Fruit fly (Drosophila melanogaster) whole organism, embryonic: Measurements from ENCODE around the gene CG14971.

ENCODE experiments used
- Aef1 ChIP-seq: fragments of 200-800 bp; sonication (Bioruptor generic); IDR thresholded peaks from 3 replicates; pipeline ENCODE4 v1.3.6; 2022; ENCODE audit warnings: missing biosample characterization, missing genetic modification characterization
- Antp ChIP-seq: fragments of 200-800 bp; sonication (Bioruptor generic); optimal IDR thresholded peaks from 3 replicates; lab custom pipeline; 2016; ENCODE audit warnings: missing biosample characterization, missing genetic modification characterization
- CG10209 ChIP-seq: fragments of 200-800 bp; sonication (Bioruptor generic); optimal IDR thresholded peaks from 3 replicates; lab custom pipeline; 2017; ENCODE audit warnings: missing biosample characterization, mild to moderate bottlenecking, missing genetic modification characterization, missing genetic modification reagents
- CG10274 ChIP-seq: fragments of 200-800 bp; sonication (Bioruptor generic); optimal IDR thresholded peaks from 3 replicates; lab custom pipeline; 2017; ENCODE audit warnings: missing biosample characterization, mild to moderate bottlenecking, missing genetic modification characterization
- CG11247 ChIP-seq: fragments of 200-800 bp; sonication (Bioruptor generic); IDR thresholded peaks from 2 replicates; pipeline ENCODE4 v1.3.6; 2022; ENCODE audit warnings: missing biosample characterization, missing genetic modification characterization
- CG11504 ChIP-seq: fragments of 200-800 bp; sonication (Bioruptor generic); optimal IDR thresholded peaks from 3 replicates; lab custom pipeline; 2019; ENCODE audit warnings: missing biosample characterization, mild to moderate bottlenecking, missing genetic modification characterization, moderate library complexity
- CG12299 ChIP-seq: fragments of 200-800 bp; sonication (Bioruptor generic); optimal IDR thresholded peaks from 2 replicates; lab custom pipeline; 2018; ENCODE audit warnings: missing biosample characterization, mild to moderate bottlenecking, missing genetic modification characterization
- CG15011 ChIP-seq: fragments of 200-800 bp; sonication (Bioruptor generic); optimal IDR thresholded peaks from 3 replicates; lab custom pipeline; 2018; ENCODE audit warnings: missing biosample characterization, mild to moderate bottlenecking, missing genetic modification characterization
- CG15696 ChIP-seq: fragments of 200-800 bp; sonication (Bioruptor generic); optimal IDR thresholded peaks from 2 replicates; lab custom pipeline; 2019; ENCODE audit warnings: missing biosample characterization, mild to moderate bottlenecking, missing genetic modification characterization, moderate library complexity
- CG16813 ChIP-seq: fragments of 200-800 bp; sonication (Bioruptor generic); IDR thresholded peaks from 3 replicates; pipeline ENCODE4 v1.3.6; 2022; ENCODE audit warnings: missing biosample characterization, missing genetic modification characterization; ENCODE audit not compliant: partially characterized antibody
- CG1792 ChIP-seq: fragments of 200-800 bp; sonication (Bioruptor generic); optimal IDR thresholded peaks from 2 replicates; lab custom pipeline; 2016; ENCODE audit warnings: missing biosample characterization, missing genetic modification characterization
- CG1832 ChIP-seq: fragments of 200-800 bp; sonication (Bioruptor generic); optimal IDR thresholded peaks from 2 replicates; lab custom pipeline; 2017; ENCODE audit warnings: missing biosample characterization, mild to moderate bottlenecking, missing genetic modification characterization, inconsistent platforms
- CG3995 ChIP-seq: fragments of 200-800 bp; sonication (Bioruptor generic); optimal IDR thresholded peaks from 3 replicates; lab custom pipeline; 2016; ENCODE audit warnings: missing biosample characterization, missing genetic modification characterization
- CG4854 ChIP-seq: fragments of 200-800 bp; sonication (Bioruptor generic); optimal IDR thresholded peaks from 2 replicates; lab custom pipeline; 2016; ENCODE audit warnings: missing biosample characterization, missing genetic modification characterization, inconsistent platforms
- CG9727 ChIP-seq: fragments of 200-800 bp; sonication (Bioruptor generic); optimal IDR thresholded peaks from 3 replicates; lab custom pipeline; 2017; ENCODE audit warnings: missing biosample characterization, mild to moderate bottlenecking, missing genetic modification characterization
- D19A ChIP-seq: fragments of 200-800 bp; optimal IDR thresholded peaks from 3 replicates; lab custom pipeline; 2019; ENCODE audit warnings: missing biosample characterization, mild to moderate bottlenecking, missing genetic modification characterization, moderate library complexity
- Dll ChIP-seq: fragments of 200-800 bp; sonication (Bioruptor generic); IDR thresholded peaks from 4 replicates; pipeline ENCODE4 v1.3.6; 2022; ENCODE audit warnings: missing biosample characterization, missing genetic modification characterization; ENCODE audit not compliant: partially characterized antibody
- Elba2 ChIP-seq: fragments of 200-800 bp; sonication (Bioruptor generic); optimal IDR thresholded peaks from 3 replicates; lab custom pipeline; 2016; ENCODE audit warnings: missing biosample characterization, missing genetic modification characterization
- Gug ChIP-seq: fragments of 200-800 bp; sonication (Bioruptor generic); IDR thresholded peaks from 4 replicates; pipeline ENCODE4 v1.3.6; 2022; ENCODE audit warnings: missing biosample characterization, missing genetic modification characterization
- HLH3B ChIP-seq: fragments of 200-800 bp; sonication (Bioruptor generic); IDR thresholded peaks from 2 replicates; pipeline ENCODE4 v1.3.6; 2022; ENCODE audit warnings: missing biosample characterization, missing genetic modification characterization
- HLH54F ChIP-seq: fragments of 200-800 bp; sonication (Bioruptor generic); optimal IDR thresholded peaks from 3 replicates; lab custom pipeline; 2016; ENCODE audit warnings: missing biosample characterization, missing genetic modification characterization
- HLHmδ ChIP-seq: fragments of 200-800 bp; sonication (Bioruptor generic); optimal IDR thresholded peaks from 2 replicates; lab custom pipeline; 2018; ENCODE audit warnings: missing biosample characterization, mild to moderate bottlenecking, missing genetic modification characterization, moderate library complexity
- Hmr ChIP-seq: fragments of 200-800 bp; sonication (Bioruptor generic); optimal IDR thresholded peaks from 3 replicates; lab custom pipeline; 2017; ENCODE audit warnings: mild to moderate bottlenecking, missing biosample characterization, missing genetic modification reagents, missing genetic modification characterization
- Hr78 ChIP-seq, 2 experiments: fragments of 200-800 bp in 1 of 2; fragments of >200 bp in 1 of 2; sonication (Bioruptor generic) in 1 of 2; optimal IDR thresholded peaks; 2 replicates each; lab custom pipeline; 2017 to 2019; ENCODE audit warnings: missing biosample characterization in 2 of 2, missing genetic modification characterization in 2 of 2, mild to moderate bottlenecking in 1 of 2, moderate library complexity in 1 of 2
- Hsf ChIP-seq: fragments of 200-800 bp; sonication (Bioruptor generic); optimal IDR thresholded peaks from 3 replicates; lab custom pipeline; 2016; ENCODE audit warnings: missing biosample characterization, missing genetic modification characterization
- Kr ChIP-seq: fragments of 200-800 bp; sonication (Bioruptor generic); optimal IDR thresholded peaks from 2 replicates; lab custom pipeline; 2017; ENCODE audit warnings: missing biosample characterization, mild to moderate bottlenecking, missing genetic modification characterization
- MESR4 ChIP-seq: fragments of 200-800 bp; sonication (Bioruptor generic); optimal IDR thresholded peaks from 2 replicates; lab custom pipeline; 2018; ENCODE audit warnings: missing biosample characterization, mild to moderate bottlenecking, missing genetic modification characterization, moderate library complexity
- Ravus ChIP-seq: fragments of 200-800 bp; sonication (Bioruptor generic); IDR thresholded peaks from 2 replicates; pipeline ENCODE4 v1.3.6; 2022; ENCODE audit warnings: missing biosample characterization, missing genetic modification characterization
- Vsx1 ChIP-seq: fragments of 200-800 bp; sonication (Bioruptor generic); optimal IDR thresholded peaks from 2 replicates; lab custom pipeline; 2017; ENCODE audit warnings: missing biosample characterization, mild to moderate bottlenecking, missing genetic modification characterization, missing genetic modification reagents
- aop ChIP-seq: fragments of 200-800 bp; sonication (Bioruptor generic); IDR thresholded peaks from 2 replicates; pipeline ENCODE4 v1.3.6; 2022; ENCODE audit warnings: missing biosample characterization, missing genetic modification characterization
- ato ChIP-seq: fragments of 200-800 bp; sonication (Bioruptor generic); IDR thresholded peaks from 2 replicates; pipeline ENCODE4 v1.3.6; 2022; ENCODE audit warnings: missing biosample characterization, missing genetic modification characterization; ENCODE audit not compliant: partially characterized antibody
- bigmax ChIP-seq: fragments of 200-800 bp; sonication (Bioruptor generic); optimal IDR thresholded peaks from 2 replicates; lab custom pipeline; 2018; ENCODE audit warnings: missing biosample characterization, mild to moderate bottlenecking, missing genetic modification characterization
- chm ChIP-seq: fragments of 200-800 bp; sonication (Bioruptor generic); IDR thresholded peaks from 2 replicates; pipeline ENCODE4 v1.3.6; 2022; ENCODE audit warnings: missing biosample characterization, missing genetic modification characterization
- crc ChIP-seq: fragments of 200-800 bp; sonication (Bioruptor generic); optimal IDR thresholded peaks from 2 replicates; lab custom pipeline; 2016; ENCODE audit warnings: missing biosample characterization, missing genetic modification characterization
- dati ChIP-seq: fragments of 200-800 bp; sonication (Bioruptor generic); IDR thresholded peaks from 2 replicates; pipeline ENCODE4 v1.3.6; 2022; ENCODE audit warnings: missing biosample characterization, missing genetic modification characterization
- dimm ChIP-seq: fragments of 200-800 bp; sonication (Bioruptor generic); IDR thresholded peaks from 2 replicates; pipeline ENCODE4 v1.3.6; 2022; ENCODE audit warnings: missing biosample characterization, missing genetic modification characterization
- fd3F ChIP-seq: fragments of 200-800 bp; sonication (Bioruptor generic); optimal IDR thresholded peaks from 2 replicates; lab custom pipeline; 2018; ENCODE audit warnings: missing biosample characterization, mild to moderate bottlenecking, missing genetic modification characterization, moderate library complexity
- fru ChIP-seq: fragments of >200 bp; optimal IDR thresholded peaks from 2 replicates; lab custom pipeline; 2017
- grn ChIP-seq: fragments of 200-800 bp; sonication (Bioruptor generic); optimal IDR thresholded peaks from 3 replicates; lab custom pipeline; 2017; ENCODE audit warnings: missing biosample characterization, missing genetic modification characterization
- lbe ChIP-seq: fragments of 200-800 bp; sonication (Bioruptor generic); optimal IDR thresholded peaks from 2 replicates; lab custom pipeline; 2016; ENCODE audit warnings: missing biosample characterization, mild to moderate bottlenecking, missing genetic modification characterization
- maf-S ChIP-seq: fragments of 200-800 bp; sonication (Bioruptor generic); optimal IDR thresholded peaks from 2 replicates; lab custom pipeline; 2016; ENCODE audit warnings: missing biosample characterization, missing genetic modification characterization
- mam ChIP-seq: fragments of 200-800 bp; sonication (Bioruptor generic); optimal IDR thresholded peaks from 3 replicates; lab custom pipeline; 2016; ENCODE audit warnings: missing biosample characterization, missing genetic modification characterization
- pita ChIP-seq: fragments of 200-800 bp; sonication (Bioruptor generic); optimal IDR thresholded peaks from 2 replicates; lab custom pipeline; 2017; ENCODE audit warnings: missing biosample characterization, mild to moderate bottlenecking, missing genetic modification characterization
- sens-2 ChIP-seq: fragments of 200-800 bp; sonication (Bioruptor generic); IDR thresholded peaks from 2 replicates; pipeline ENCODE4 v1.3.6; 2022; ENCODE audit warnings: missing biosample characterization, missing genetic modification characterization
- shn ChIP-seq: fragments of 200-800 bp; sonication (Bioruptor generic); optimal IDR thresholded peaks from 3 replicates; lab custom pipeline; 2016; ENCODE audit warnings: missing biosample characterization, missing genetic modification characterization
- sim ChIP-seq: fragments of 200-800 bp; sonication (Bioruptor generic); IDR thresholded peaks from 2 replicates; pipeline ENCODE4 v1.3.6; 2022; ENCODE audit warnings: missing biosample characterization, missing genetic modification characterization
- sr ChIP-seq: fragments of 200-800 bp; sonication (Bioruptor generic); IDR thresholded peaks from 3 replicates; pipeline ENCODE4 v1.3.6; 2022; ENCODE audit warnings: missing biosample characterization, missing genetic modification characterization
- stwl ChIP-seq: fragments of 200-800 bp; sonication (Bioruptor generic); optimal IDR thresholded peaks from 3 replicates; lab custom pipeline; 2018; ENCODE audit warnings: missing biosample characterization, mild to moderate bottlenecking, missing genetic modification characterization, moderate library complexity
- vvl ChIP-seq: fragments of 200-800 bp; sonication (Bioruptor generic); IDR thresholded peaks from 2 replicates; pipeline ENCODE4 v1.3.6; 2022; ENCODE audit warnings: missing biosample characterization, missing genetic modification characterization

Gene CG14971

DNA sequence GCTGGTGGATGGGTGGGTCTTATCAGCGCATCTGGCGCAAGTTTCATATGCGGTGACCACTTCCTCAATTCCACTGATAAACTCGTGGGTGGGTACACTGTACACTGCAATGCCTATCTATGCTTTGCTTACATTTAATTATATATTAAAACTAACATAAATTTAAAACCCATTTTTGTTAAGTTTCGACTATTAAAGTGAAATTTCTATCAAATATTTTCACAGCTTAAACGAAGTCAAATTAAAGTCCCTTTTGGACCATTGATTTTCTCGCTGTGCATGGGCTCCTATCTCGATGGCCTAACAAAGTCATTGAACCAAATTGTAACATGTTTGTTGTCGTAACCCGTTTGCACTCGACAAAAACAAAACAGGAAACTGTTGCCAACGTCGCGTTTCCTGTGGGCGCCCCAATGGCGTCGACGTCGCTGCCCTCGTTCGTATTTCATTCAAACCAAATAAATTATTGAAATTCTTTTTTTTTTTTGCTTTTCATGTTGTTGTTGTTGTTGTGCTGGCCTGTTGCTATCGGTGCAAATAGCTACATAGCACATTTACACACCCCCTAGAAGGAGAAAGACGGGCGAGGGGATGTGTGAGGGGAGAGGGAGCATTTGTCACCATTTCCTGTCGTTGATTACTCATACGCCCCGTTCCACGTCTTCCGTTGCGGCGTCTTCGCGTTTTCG is 38.3 kb downstream of the CG14971 start (continued):
- TF ChIP-seq CG9727 (GFP tag; lab: Kevin White, UChicago) (peak; percentile 82), lbe (GFP tag; lab: Kevin White, UChicago) (peak; percentile 73), CG3995 (peak; percentile 43), Gug (GFP tag; lab: Robert Waterston, UW) (peak; percentile 55; the same call in 3 of the 4 replicates), HLH3B (GFP tag; lab: Robert Waterston, UW) (peak; percentile 92), fru (no peak), Aef1 (GFP tag; lab: Robert Waterston, UW) (peak; percentile 88), CG15011 (GFP tag; lab: Kevin White, UChicago) (peak; percentile 74), fd3F (GFP tag; lab: Kevin White, UChicago) (peak; percentile 84), Antp (no peak), chm (GFP tag; lab: Robert Waterston, UW) (peak; percentile 57; the same call in 1 of the 2 replicates), maf-S (GFP tag; lab: Kevin White, UChicago) (no peak), shn (GFP tag; lab: Kevin White, UChicago) (no peak), Dll (GFP tag; lab: Robert Waterston, UW) (no peak), CG1832 (GFP tag; lab: Kevin White, UChicago) (no peak), CG10209 (GFP tag; lab: Kevin White, UChicago) (peak; percentile 84), sim (GFP tag; lab: Robert Waterston, UW) (peak; percentile 44; the same call in 1 of the 2 replicates), Kr (GFP tag; lab: Kevin White, UChicago) (no peak), D19A (tag; lab: Kevin White, UChicago) (peak; percentile 73), Hmr (peak; percentile 87), mam (GFP tag; lab: Kevin White, UChicago) (peak; percentile 54), sr (GFP tag; lab: Robert Waterston, UW) (peak; percentile 65; the same call in 2 of the 3 replicates), HLH54F (GFP tag; lab: Kevin White, UChicago) (peak; percentile 59), dati (GFP tag; lab: Robert Waterston, UW) (peak; percentile 36; the same call in 1 of the 2 replicates), aop (GFP tag; lab: Robert Waterston, UW) (peak; percentile 36; the same call in 1 of the 2 replicates), CG15696 (tag; lab: Kevin White, UChicago) (peak; percentile 39), CG1792 (GFP tag; lab: Kevin White, UChicago) (peak; percentile 38), Elba2 (GFP tag; lab: Kevin White, UChicago) (no peak), sens-2 (GFP tag; lab: Robert Waterston, UW) (peak; percentile 71), Hsf (GFP tag; lab: Kevin White, UChicago) (peak; percentile 61), CG4854 (GFP tag; lab: Kevin White, UChicago) (peak; percentile 35), MESR4 (GFP tag; lab: Kevin White, UChicago) (peak; percentile 9), grn (GFP tag; lab: Kevin White, UChicago) (peak; percentile 82), stwl (tag; lab: Kevin White, UChicago) (no peak), Hr78 (GFP tag; optimal IDR thresholded peaks at IDR 0.05; lab: Kevin White, UChicago) (peak in 1 of 2 experiments; percentile 66), CG10274 (peak; percentile 60), CG11247 (GFP tag; lab: Robert Waterston, UW) (peak; percentile 76), Vsx1 (GFP tag; lab: Kevin White, UChicago) (peak; percentile 58), bigmax (GFP tag; lab: Kevin White, UChicago) (no peak), CG12299 (tag; lab: Kevin White, UChicago) (peak; percentile 59), dimm (GFP tag; lab: Robert Waterston, UW) (peak; percentile 84), pita (GFP tag; lab: Kevin White, UChicago) (no peak), CG11504 (tag; lab: Kevin White, UChicago) (peak; percentile 92), CG16813 (GFP tag; lab: Robert Waterston, UW) (no peak), vvl (GFP tag; lab: Robert Waterston, UW) (peak; percentile 91), crc (GFP tag; lab: Kevin White, UChicago) (peak; percentile 40), Ravus (GFP tag; lab: Robert Waterston, UW) (peak; percentile 76), ato (GFP tag; lab: Robert Waterston, UW) (no peak), HLHmδ (no peak)
